Worm (Caenorhabditis elegans) whole organism, young adult: Measurements from ENCODE around the gene T16G1.5.

Source experiments
- K12H6.12 ChIP-seq: fragments of 200-800 bp; sonication (Bioruptor generic); optimal IDR thresholded peaks from 2 replicates; lab custom pipeline; 2018; ENCODE audit warnings: mild to moderate bottlenecking, missing genetic modification characterization, missing compliant biosample characterization
- nfya-2 ChIP-seq: fragments of 200-800 bp; sonication (Bioruptor generic); IDR thresholded peaks from 2 replicates; pipeline ENCODE4 v1.3.6; 2022; ENCODE audit warnings: missing genetic modification reagents, missing genetic modification characterization, missing compliant biosample characterization

- TF ChIP-seq K12H6.12 (no peak), nfya-2 (GFP tag; lab: Robert Waterston, UW) (no peak)
Measured at ce11 chrV:12901301-12901700, 38.1 kb downstream of the T16G1.5 start.
